Fruit fly (Drosophila melanogaster) whole organism, wandering third instar larva: ENCODE results near the gene CG18744.

Source experiments
- Abd-B ChIP-seq: fragments of >200 bp; optimal IDR thresholded peaks from 2 replicates; lab custom pipeline; 2017; ENCODE audit warnings: missing biosample characterization, missing genetic modification characterization
- CG32264 ChIP-seq: fragments of 200-800 bp; sonication (Bioruptor generic); optimal IDR thresholded peaks from 2 replicates; lab custom pipeline; 2016; ENCODE audit warnings: missing biosample characterization, missing genetic modification characterization
- CG9705 ChIP-seq: fragments of 200-800 bp; sonication (Bioruptor generic); optimal IDR thresholded peaks from 2 replicates; lab custom pipeline; 2018; ENCODE audit warnings: missing biosample characterization, mild to moderate bottlenecking, missing genetic modification characterization
- CrebA ChIP-seq: fragments of 200-800 bp; sonication (Bioruptor generic); optimal IDR thresholded peaks from 2 replicates; lab custom pipeline; 2016; ENCODE audit warnings: missing biosample characterization, mild to moderate bottlenecking, missing genetic modification characterization, borderline replicate concordance
- Dfd ChIP-seq: fragments of >200 bp; optimal IDR thresholded peaks from 2 replicates; lab custom pipeline; 2017; ENCODE audit warnings: missing biosample characterization, missing genetic modification characterization
- Dif ChIP-seq: fragments of 200-275, 200-300 bp; sonication (Bioruptor generic); optimal IDR thresholded peaks from 2 replicates; lab custom pipeline; 2018; ENCODE audit warnings: missing biosample characterization, missing genetic modification characterization; ENCODE audit not compliant: partially characterized antibody
- GATAd ChIP-seq: sonication (Bioruptor generic); optimal IDR thresholded peaks from 2 replicates; lab custom pipeline; 2016; ENCODE audit warnings: missing biosample characterization, missing genetic modification characterization
- Hnf4 ChIP-seq: fragments of 200-800 bp; sonication (Bioruptor generic); optimal IDR thresholded peaks from 2 replicates; lab custom pipeline; 2016; ENCODE audit warnings: missing biosample characterization, mild to moderate bottlenecking, missing genetic modification characterization
- Hr78 ChIP-seq: fragments of >200 bp; optimal IDR thresholded peaks from 2 replicates; lab custom pipeline; 2017; ENCODE audit warnings: missing biosample characterization, missing genetic modification characterization
- Hr83 ChIP-seq: fragments of 200-300 bp; sonication (Bioruptor generic); optimal IDR thresholded peaks from 2 replicates; lab custom pipeline; 2016; ENCODE audit warnings: missing biosample characterization, mild to moderate bottlenecking, missing genetic modification characterization, moderate library complexity; ENCODE audit not compliant: poor library complexity, severe bottlenecking
- Jra ChIP-seq: sonication (Bioruptor generic); optimal IDR thresholded peaks from 2 replicates; lab custom pipeline; 2016; ENCODE audit warnings: missing biosample characterization, missing genetic modification characterization
- Myc ChIP-seq: fragments of >200 bp; optimal IDR thresholded peaks from 2 replicates; lab custom pipeline; 2017
- N ChIP-seq: fragments of >200 bp; optimal IDR thresholded peaks from 2 replicates; lab custom pipeline; 2018; ENCODE audit warnings: missing biosample characterization, missing external identifiers, missing genetic modification characterization
- OdsH ChIP-seq: fragments of 200-800 bp; sonication (Bioruptor generic); optimal IDR thresholded peaks from 2 replicates; lab custom pipeline; 2016; ENCODE audit warnings: missing biosample characterization, mild to moderate bottlenecking, missing genetic modification characterization
- Rel ChIP-seq, 2 experiments: fragments of 200-800 bp; sonication (Bioruptor generic) in 1 of 2; optimal IDR thresholded peaks; 2 replicates in 1 of 2; 3 replicates in 1 of 2; lab custom pipeline; 2016 to 2019; ENCODE audit warnings: mild to moderate bottlenecking in 2 of 2, missing biosample characterization in 2 of 2, missing genetic modification characterization in 2 of 2, moderate library complexity in 1 of 2
- Sp1 ChIP-seq: fragments of 200-800 bp; sonication (Bioruptor generic); optimal IDR thresholded peaks from 3 replicates; lab custom pipeline; 2019; ENCODE audit warnings: missing biosample characterization, mild to moderate bottlenecking, missing genetic modification characterization, moderate library complexity
- Vsx2 ChIP-seq: fragments of 200-300, 225-300 bp; sonication (Bioruptor generic); optimal IDR thresholded peaks from 2 replicates; lab custom pipeline; 2018; ENCODE audit warnings: missing biosample characterization, missing genetic modification characterization; ENCODE audit not compliant: partially characterized antibody
- br ChIP-seq: fragments of 200-800 bp; sonication (Bioruptor generic); optimal IDR thresholded peaks from 2 replicates; lab custom pipeline; 2016; ENCODE audit warnings: missing biosample characterization, missing genetic modification characterization
- brk ChIP-seq: fragments of 200-800 bp; sonication (Bioruptor generic); optimal IDR thresholded peaks from 2 replicates; lab custom pipeline; 2016; ENCODE audit warnings: missing biosample characterization, mild to moderate bottlenecking, missing genetic modification characterization
- dl ChIP-seq, 2 experiments: fragments of 175-275, 200-275 bp in 1 of 2; fragments of 200-275 bp in 1 of 2; sonication (Bioruptor generic); optimal IDR thresholded peaks; lab custom pipeline; 2018; ENCODE audit warnings: mild to moderate bottlenecking in 2 of 2, missing biosample characterization in 2 of 2, missing genetic modification characterization in 2 of 2, moderate library complexity in 2 of 2; ENCODE audit not compliant: partially characterized antibody in 2 of 2, insufficient read depth in 1 of 2
- dmrt93B ChIP-seq: fragments of 200-800 bp; sonication (Bioruptor generic); optimal IDR thresholded peaks from 2 replicates; lab custom pipeline; 2018; ENCODE audit warnings: missing biosample characterization, mild to moderate bottlenecking, missing genetic modification characterization
- dsf ChIP-seq: sonication (Bioruptor generic); optimal IDR thresholded peaks from 2 replicates; lab custom pipeline; 2016; ENCODE audit warnings: missing biosample characterization, missing genetic modification characterization, borderline replicate concordance
- ey ChIP-seq: fragments of 200-800 bp; sonication (Bioruptor generic); optimal IDR thresholded peaks from 2 replicates; lab custom pipeline; 2016; ENCODE audit warnings: missing biosample characterization, missing genetic modification characterization
- foxo ChIP-seq, 2 experiments: fragments of 200-800 bp; sonication (Bioruptor generic); optimal IDR thresholded peaks; 2 replicates in 1 of 2; 3 replicates in 1 of 2; lab custom pipeline; 2016 to 2017; ENCODE audit warnings: missing biosample characterization in 2 of 2, missing genetic modification characterization in 2 of 2
- fru ChIP-seq: fragments of 200-800 bp; sonication (Bioruptor generic); optimal IDR thresholded peaks from 3 replicates; lab custom pipeline; 2016; ENCODE audit warnings: missing biosample characterization, mild to moderate bottlenecking, missing genetic modification characterization
- h ChIP-seq: fragments of 200-800 bp; sonication (Bioruptor generic); optimal IDR thresholded peaks from 3 replicates; lab custom pipeline; 2016; ENCODE audit warnings: missing biosample characterization, mild to moderate bottlenecking, missing genetic modification characterization
- lola ChIP-seq: fragments of >200 bp; optimal IDR thresholded peaks from 2 replicates; lab custom pipeline; 2017; ENCODE audit warnings: missing biosample characterization, missing genetic modification characterization
- pan ChIP-seq: fragments of >200 bp; optimal IDR thresholded peaks from 2 replicates; lab custom pipeline; 2017
- psq ChIP-seq: fragments of 200-800 bp; sonication (Bioruptor generic); optimal IDR thresholded peaks from 3 replicates; lab custom pipeline; 2017; ENCODE audit warnings: missing biosample characterization, mild to moderate bottlenecking, missing genetic modification characterization, moderate library complexity
- rgr ChIP-seq: fragments of 200-800 bp; sonication (Bioruptor generic); optimal IDR thresholded peaks from 3 replicates; lab custom pipeline; 2016; ENCODE audit warnings: missing biosample characterization, mild to moderate bottlenecking, missing genetic modification characterization
- sage ChIP-seq: fragments of 200-800 bp; sonication (Bioruptor generic); optimal IDR thresholded peaks from 2 replicates; lab custom pipeline; 2016; ENCODE audit warnings: missing biosample characterization, mild to moderate bottlenecking, missing genetic modification characterization
- sv ChIP-seq: fragments of 200-800 bp; sonication (Bioruptor generic); optimal IDR thresholded peaks from 3 replicates; lab custom pipeline; 2016; ENCODE audit warnings: missing biosample characterization, missing genetic modification characterization
- tai ChIP-seq: sonication (Bioruptor generic); optimal IDR thresholded peaks from 2 replicates; lab custom pipeline; 2016; ENCODE audit warnings: missing biosample characterization, missing genetic modification characterization
- woc ChIP-seq: sonication (Bioruptor generic); optimal IDR thresholded peaks from 2 replicates; lab custom pipeline; 2016; ENCODE audit warnings: missing biosample characterization, mild to moderate bottlenecking, missing genetic modification characterization

Gene CG18744

DNA sequence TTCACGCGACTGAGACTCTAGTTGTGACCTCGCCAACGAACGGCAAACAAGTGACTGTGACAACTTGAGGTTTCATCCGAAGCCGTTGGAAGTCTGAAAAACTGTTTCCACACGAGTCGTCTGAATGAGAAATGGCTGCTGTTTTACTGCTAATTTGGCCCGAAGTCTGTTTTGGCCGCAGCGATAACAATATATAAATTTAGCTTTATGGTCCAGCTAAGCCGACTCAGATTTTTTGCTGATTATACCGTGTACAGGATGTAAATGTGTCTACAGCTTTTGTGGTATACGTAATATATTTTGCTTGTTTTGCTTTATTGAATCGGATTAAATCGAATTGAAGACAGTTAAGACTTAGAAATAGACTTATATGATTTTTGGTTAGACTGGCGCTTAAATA lies 5.8 kb upstream of the CG18744 start, which contains the start of gene CG18268:
CG18268 (minus strand) TSS at position 101 of the 400 bp plus-strand sequence.
- TF ChIP-seq Sp1 (no peak), fru (GFP tag; lab: Kevin White, UChicago) (no peak), pan (no peak), CG9705 (GFP tag; lab: Kevin White, UChicago) (no peak), Hr78 (GFP tag; lab: Kevin White, UChicago) (no peak), CrebA (GFP tag; lab: Kevin White, UChicago) (no peak), N (GFP tag; lab: Kevin White, UChicago) (no peak), Vsx2 (GFP tag; lab: Kevin White, UChicago) (no peak), woc (GFP tag; lab: Kevin White, UChicago) (no peak), psq (GFP tag; lab: Kevin White, UChicago) (no peak), Hr83 (GFP tag; lab: Kevin White, UChicago) (no peak), dmrt93B (GFP tag; lab: Kevin White, UChicago) (no peak), Abd-B (GFP tag; lab: Kevin White, UChicago) (no peak), dsf (GFP tag; lab: Kevin White, UChicago) (no peak), br (no peak), sage (GFP tag; lab: Kevin White, UChicago) (no peak), h (GFP tag; lab: Kevin White, UChicago) (no peak), dl (GFP tag; optimal IDR thresholded peaks at IDR 0.05; lab: Kevin White, UChicago; ENCODE audit: insufficient read depth in 1 of 2, partially characterized antibody in 2 of 2) (no peak)

DNA sequence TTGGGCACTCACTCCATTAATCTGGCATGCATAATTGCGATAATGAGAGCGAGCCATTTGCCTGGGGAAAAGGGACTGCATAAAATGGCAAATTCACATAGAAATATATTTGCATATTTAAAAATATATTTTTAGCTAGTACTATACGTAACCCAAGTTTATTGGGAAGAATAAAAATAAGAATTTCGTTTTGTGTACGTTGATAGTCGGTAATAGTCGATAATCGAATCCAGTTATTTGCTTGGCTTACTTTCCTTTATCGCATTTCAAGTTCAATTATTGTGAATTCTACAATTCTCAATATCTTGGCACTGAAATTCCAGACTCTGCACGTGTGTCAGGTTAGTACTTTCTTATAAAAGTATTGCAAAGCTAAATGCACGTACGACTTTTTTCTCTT lies 4.1 kb upstream of the CG18744 start, which contains the start of gene CG3014:
CG3014 (minus strand) TSS at position 101 of the 400 bp plus-strand sequence.
- TF ChIP-seq OdsH (GFP tag; lab: Kevin White, UChicago) (no peak), Jra (GFP tag; lab: Kevin White, UChicago) (no peak), dl (GFP tag; optimal IDR thresholded peaks at IDR 0.05; lab: Kevin White, UChicago; ENCODE audit: insufficient read depth in 1 of 2, partially characterized antibody in 2 of 2) (no peak), Dif (GFP tag; lab: Kevin White, UChicago) (no peak)

DNA sequence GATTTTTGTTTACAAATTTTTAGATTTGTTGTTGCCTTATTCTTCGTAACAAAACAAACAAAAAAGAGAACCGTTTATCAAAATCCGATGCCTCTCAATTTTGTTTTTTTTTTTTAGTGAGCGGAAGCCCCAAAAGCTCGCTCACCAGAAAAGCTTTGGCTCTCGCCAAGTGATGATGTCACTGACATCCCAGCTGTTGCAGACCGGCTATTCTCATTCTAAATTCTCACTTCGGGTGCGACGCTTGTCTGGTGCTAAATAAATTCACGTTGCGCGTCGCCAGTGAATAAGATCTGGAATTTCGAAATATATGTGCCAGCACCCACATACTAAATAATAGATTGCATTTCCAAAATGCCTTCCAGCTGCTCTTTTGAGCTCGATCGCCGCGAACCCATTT lies 4.7 kb downstream of the CG18744 start, which contains the start of gene CG2641:
CG2641 (plus strand) TSS at position 215 of the 400 bp plus-strand sequence.
- TF ChIP-seq Rel (GFP tag; optimal IDR thresholded peaks at IDR 0.05; lab: Kevin White, UChicago) (peak; percentile 95), Rel (tag; optimal IDR thresholded peaks at IDR 0.05; lab: Kevin White, UChicago) (no peak), Hnf4 (GFP tag; lab: Kevin White, UChicago) (no peak), CrebA (GFP tag; lab: Kevin White, UChicago) (peak; percentile 92), h (GFP tag; lab: Kevin White, UChicago) (no peak), foxo (GFP tag; optimal IDR thresholded peaks at IDR 0.05; lab: Kevin White, UChicago) (peak in 1 of 2 experiments; percentile 80), fru (GFP tag; lab: Kevin White, UChicago) (no peak), OdsH (GFP tag; lab: Kevin White, UChicago) (no peak), sage (GFP tag; lab: Kevin White, UChicago) (peak; percentile 58), ey (GFP tag; lab: Kevin White, UChicago) (no peak), Jra (GFP tag; lab: Kevin White, UChicago) (no peak), Myc (lab: Kevin White, UChicago) (no peak), Hr78 (GFP tag; lab: Kevin White, UChicago) (no peak), Dfd (GFP tag; lab: Kevin White, UChicago) (no peak), CG32264 (GFP tag; lab: Kevin White, UChicago) (peak; percentile 36), CG9705 (GFP tag; lab: Kevin White, UChicago) (no peak), dsf (GFP tag; lab: Kevin White, UChicago) (no peak), GATAd (GFP tag; lab: Kevin White, UChicago) (no peak), Hr83 (GFP tag; lab: Kevin White, UChicago) (no peak), pan (no peak), sv (GFP tag; lab: Kevin White, UChicago) (no peak), Sp1 (peak; percentile 48), lola (no peak), rgr (GFP tag; lab: Kevin White, UChicago) (no peak), N (GFP tag; lab: Kevin White, UChicago) (no peak), Dif (GFP tag; lab: Kevin White, UChicago) (peak; percentile 38), Vsx2 (GFP tag; lab: Kevin White, UChicago) (peak; percentile 16), br (no peak), brk (GFP tag; lab: Kevin White, UChicago) (peak; percentile 34), woc (GFP tag; lab: Kevin White, UChicago) (no peak), Abd-B (GFP tag; lab: Kevin White, UChicago) (no peak), psq (GFP tag; lab: Kevin White, UChicago) (no peak), tai (GFP tag; lab: Kevin White, UChicago) (no peak)
